Worm (Caenorhabditis elegans) whole organism, L4 larva: Measurements from ENCODE around the gene Y110A2AL.4.

ENCODE experiments used
- D1046.2 ChIP-seq: fragments of 200-800 bp; sonication (Bioruptor generic); IDR thresholded peaks from 2 replicates; pipeline ENCODE4 v1.3.6; 2022; ENCODE audit warnings: missing genetic modification characterization, missing compliant biosample characterization
- F26F4.8 ChIP-seq: fragments of 200-800 bp; sonication (Bioruptor generic); conservative IDR thresholded peaks from 2 replicates; pipeline ENCODE4 v1.3.6; 2022; ENCODE audit warnings: missing genetic modification characterization, missing compliant biosample characterization
- F37D6.2 ChIP-seq: sonication (generic microtip); optimal IDR thresholded peaks from 2 replicates; lab custom pipeline; 2016; ENCODE audit warnings: mild to moderate bottlenecking, missing genetic modification characterization, missing compliant biosample characterization
- F44E2.7 ChIP-seq: fragments of 200-800 bp; sonication (Bioruptor generic); IDR thresholded peaks from 2 replicates; pipeline ENCODE4 v2.1.2; 2022; ENCODE audit warnings: missing genetic modification characterization, missing compliant biosample characterization
- T26A8.4 ChIP-seq: fragments of 200-800 bp; sonication (Bioruptor generic); IDR thresholded peaks from 2 replicates; pipeline ENCODE4 v1.3.6; 2022; ENCODE audit warnings: missing genetic modification characterization, missing compliant biosample characterization
- Y105C5A.15 ChIP-seq: fragments of 200-800 bp; sonication (Bioruptor generic); IDR thresholded peaks from 2 replicates; pipeline ENCODE4 v1.3.6; 2022; ENCODE audit warnings: missing genetic modification characterization, missing compliant biosample characterization
- Y5F2A.4 ChIP-seq: fragments of 200-800 bp; sonication (Bioruptor generic); optimal IDR thresholded peaks from 2 replicates; lab custom pipeline; 2018; ENCODE audit warnings: mild to moderate bottlenecking, missing genetic modification characterization, missing compliant biosample characterization
- ceh-20 ChIP-seq: fragments of 200-800 bp; sonication (Bioruptor generic); IDR thresholded peaks from 2 replicates; pipeline ENCODE4 v1.3.6; 2022; ENCODE audit warnings: missing genetic modification reagents, missing genetic modification characterization, missing compliant biosample characterization
- ceh-28 ChIP-seq: fragments of 150-350 bp; optimal IDR thresholded peaks from 2 replicates; lab custom pipeline; 2014; ENCODE audit warnings: missing biosample characterization, missing genetic modification reagents, missing genetic modification characterization
- ceh-32 ChIP-seq: sonication (generic microtip); optimal IDR thresholded peaks from 2 replicates; lab custom pipeline; 2016; ENCODE audit warnings: mild to moderate bottlenecking, missing genetic modification characterization, missing compliant biosample characterization; ENCODE audit not compliant: poor library complexity
- ceh-44 ChIP-seq: fragments of 200-800 bp; sonication (Bioruptor generic); IDR thresholded peaks from 2 replicates; pipeline ENCODE4 v1.3.6; 2022; ENCODE audit warnings: missing genetic modification reagents, missing genetic modification characterization, missing compliant biosample characterization
- ceh-62 ChIP-seq: sonication (generic microtip); optimal IDR thresholded peaks from 2 replicates; lab custom pipeline; 2017; ENCODE audit warnings: missing biosample characterization, missing genetic modification characterization
- ces-1 ChIP-seq: fragments of 150-350 bp; sonication (generic microtip); optimal IDR thresholded peaks from 4 replicates; lab custom pipeline; 2014; ENCODE audit warnings: missing biosample characterization, missing genetic modification reagents, missing genetic modification characterization
- ctbp-1 ChIP-seq: fragments of 200-800 bp; sonication (Bioruptor generic); IDR thresholded peaks from 2 replicates; pipeline ENCODE4 v1.3.6; 2022; ENCODE audit warnings: missing genetic modification reagents, missing genetic modification characterization, missing compliant biosample characterization
- daf-16 ChIP-seq, 3 experiments: sonication (generic microtip); optimal IDR thresholded peaks; 2 replicates each; lab custom pipeline; 2016 to 2017; ENCODE audit warnings: missing genetic modification characterization in 3 of 3, missing genetic modification reagents in 3 of 3, mild to moderate bottlenecking in 2 of 3, missing compliant biosample characterization in 2 of 3, missing biosample characterization in 1 of 3, moderate library complexity in 1 of 3
- dmd-8 ChIP-seq: fragments of 200-800 bp; sonication (Bioruptor generic); IDR thresholded peaks from 2 replicates; pipeline ENCODE4 v1.3.6; 2022; ENCODE audit warnings: missing genetic modification characterization, missing compliant biosample characterization
- dmd-9 ChIP-seq: fragments of 200-800 bp; sonication (Bioruptor generic); IDR thresholded peaks from 2 replicates; pipeline ENCODE4 v1.3.6; 2022; ENCODE audit warnings: missing genetic modification reagents, missing genetic modification characterization, missing compliant biosample characterization
- dve-1 ChIP-seq: sonication (generic microtip); optimal IDR thresholded peaks from 2 replicates; lab custom pipeline; 2017; ENCODE audit warnings: antibody characterized with exemption, mild to moderate bottlenecking, missing genetic modification characterization, missing compliant biosample characterization; ENCODE audit not compliant: insufficient read depth
- egl-43 ChIP-seq: fragments of 200-800 bp; sonication (Bioruptor generic); IDR thresholded peaks from 2 replicates; pipeline ENCODE4 v1.3.6; 2022; ENCODE audit warnings: missing genetic modification reagents, missing genetic modification characterization, missing compliant biosample characterization
- hlh-11 ChIP-seq: fragments of 200-800 bp; sonication (Bioruptor generic); optimal IDR thresholded peaks from 2 replicates; lab custom pipeline; 2018; ENCODE audit warnings: mild to moderate bottlenecking, missing genetic modification characterization, missing compliant biosample characterization
- lin-1 ChIP-seq: fragments of 200-800 bp; sonication (Bioruptor generic); IDR thresholded peaks from 2 replicates; pipeline ENCODE4 v1.3.6; 2022; ENCODE audit warnings: missing genetic modification reagents, missing genetic modification characterization, missing compliant biosample characterization
- lin-13 ChIP-seq: fragments of 150-350 bp; optimal IDR thresholded peaks from 2 replicates; lab custom pipeline; 2014; ENCODE audit warnings: missing biosample characterization, missing genetic modification reagents, missing genetic modification characterization
- lin-15B ChIP-seq: fragments of 150-350 bp; sonication (generic microtip); optimal IDR thresholded peaks from 3 replicates; lab custom pipeline; 2014; ENCODE audit warnings: missing biosample characterization, missing genetic modification characterization
- lin-29 ChIP-seq: fragments of 200-800 bp; sonication (Bioruptor generic); IDR thresholded peaks from 2 replicates; pipeline ENCODE4 v1.3.6; 2022; ENCODE audit warnings: missing genetic modification reagents, missing genetic modification characterization, missing compliant biosample characterization
- lir-3 ChIP-seq: sonication (generic microtip); optimal IDR thresholded peaks from 2 replicates; lab custom pipeline; 2016; ENCODE audit warnings: mild to moderate bottlenecking, missing genetic modification characterization, missing compliant biosample characterization
- lsy-2 ChIP-seq, 2 experiments: fragments of 150-350 bp in 1 of 2; sonication (generic microtip) in 1 of 2; optimal IDR thresholded peaks; 2 replicates each; lab custom pipeline; 2014 to 2017; ENCODE audit warnings: missing biosample characterization in 2 of 2, missing genetic modification characterization in 2 of 2
- madf-5 ChIP-seq, 2 experiments: fragments of 200-800 bp; sonication (Bioruptor generic); IDR thresholded peaks; 2 replicates each; pipeline ENCODE4 v1.3.6; 2022; ENCODE audit warnings: missing compliant biosample characterization in 2 of 2, missing genetic modification characterization in 2 of 2
- mdt-29 ChIP-seq: fragments of 200-800 bp; sonication (Bioruptor generic); IDR thresholded peaks from 2 replicates; pipeline ENCODE4 v1.3.6; 2022; ENCODE audit warnings: missing genetic modification reagents, missing genetic modification characterization, missing compliant biosample characterization
- mes-2 ChIP-seq: sonication (generic microtip); optimal IDR thresholded peaks from 2 replicates; lab custom pipeline; 2016; ENCODE audit warnings: missing genotype, mild to moderate bottlenecking, missing genetic modification characterization, missing compliant biosample characterization; ENCODE audit not compliant: poor library complexity, severe bottlenecking
- nhr-102 ChIP-seq: sonication (generic microtip); optimal IDR thresholded peaks from 2 replicates; lab custom pipeline; 2016; ENCODE audit warnings: mild to moderate bottlenecking, missing genetic modification characterization, moderate library complexity, missing compliant biosample characterization
- nhr-111 ChIP-seq: fragments of 200-800 bp; sonication (Bioruptor generic); optimal IDR thresholded peaks from 2 replicates; lab custom pipeline; 2018; ENCODE audit warnings: mild to moderate bottlenecking, missing genetic modification characterization, missing compliant biosample characterization
- nhr-28 ChIP-seq: fragments of 150-350 bp; optimal IDR thresholded peaks from 2 replicates; lab custom pipeline; 2014; ENCODE audit warnings: missing biosample characterization, missing genetic modification characterization
- nhr-6 ChIP-seq: fragments of 150-350 bp; optimal IDR thresholded peaks from 2 replicates; lab custom pipeline; 2014; ENCODE audit warnings: missing biosample characterization, missing genetic modification characterization
- nhr-77 ChIP-seq: fragments of 150-350 bp; optimal IDR thresholded peaks from 2 replicates; lab custom pipeline; 2014; ENCODE audit warnings: missing biosample characterization, missing genetic modification characterization
- pha-4 ChIP-seq, 2 experiments: fragments of 150-350 bp in 1 of 2; fragments of 200-800 bp in 1 of 2; sonication (Bioruptor generic) in 1 of 2; IDR thresholded peaks in 1 of 2; optimal IDR thresholded peaks in 1 of 2; 2 replicates each; pipeline versions ENCODE4 v1.3.6 to Lab custom; 2014 to 2022; ENCODE audit warnings: missing genetic modification characterization in 2 of 2, missing genetic modification reagents in 2 of 2, missing biosample characterization in 1 of 2, missing compliant biosample characterization in 1 of 2
- php-3 ChIP-seq: fragments of 200-800 bp; sonication (Bioruptor generic); IDR thresholded peaks from 2 replicates; pipeline ENCODE4 v1.3.6; 2022; ENCODE audit warnings: missing genetic modification reagents, missing genetic modification characterization, missing compliant biosample characterization
- rbr-2 ChIP-seq: sonication (generic microtip); optimal IDR thresholded peaks from 2 replicates; lab custom pipeline; 2016; ENCODE audit warnings: missing genotype, missing genetic modification characterization, missing compliant biosample characterization
- saeg-2 ChIP-seq: fragments of 200-800 bp; sonication (Bioruptor generic); IDR thresholded peaks from 2 replicates; pipeline ENCODE4 v1.3.6; 2022; ENCODE audit warnings: missing genetic modification reagents, missing genetic modification characterization, missing compliant biosample characterization
- sdz-12 ChIP-seq: fragments of 200-800 bp; sonication (Bioruptor generic); optimal IDR thresholded peaks from 2 replicates; lab custom pipeline; 2018; ENCODE audit warnings: mild to moderate bottlenecking, missing genetic modification characterization, missing compliant biosample characterization
- set-16 ChIP-seq: fragments of 200-800 bp; sonication (Bioruptor generic); IDR thresholded peaks from 2 replicates; pipeline ENCODE4 v1.3.6; 2022; ENCODE audit warnings: missing genetic modification reagents, missing genetic modification characterization, missing compliant biosample characterization
- snpc-1.2 ChIP-seq: fragments of 200-800 bp; sonication (Bioruptor generic); IDR thresholded peaks from 2 replicates; pipeline ENCODE4 v1.3.6; 2022; ENCODE audit warnings: missing genetic modification reagents, missing genetic modification characterization, missing compliant biosample characterization
- snpc-4 ChIP-seq: fragments of 150-350 bp; optimal IDR thresholded peaks from 2 replicates; lab custom pipeline; 2014; ENCODE audit warnings: missing biosample characterization, missing genetic modification characterization
- tra-1 ChIP-seq: fragments of 200-800 bp; sonication (Bioruptor generic); IDR thresholded peaks from 2 replicates; pipeline ENCODE4 v1.3.6; 2022; ENCODE audit warnings: missing genetic modification reagents, missing genetic modification characterization, missing compliant biosample characterization
- unc-62 ChIP-seq, 3 experiments: fragments of 150-350 bp in 1 of 3; sonication (generic microtip); optimal IDR thresholded peaks in 2 of 3; peaks in 1 of 3; 1 replicate in 1 of 3; 2 replicates in 2 of 3; lab custom pipeline; 2014 to 2017; ENCODE audit warnings: missing biosample characterization in 3 of 3, missing genetic modification characterization in 3 of 3, missing genetic modification reagents in 3 of 3, missing genotype in 1 of 3
- ztf-11 ChIP-seq: fragments of 150-350 bp; optimal IDR thresholded peaks from 2 replicates; lab custom pipeline; 2014; ENCODE audit warnings: missing biosample characterization, missing genetic modification characterization
- ztf-7 ChIP-seq: fragments of 150-350 bp; optimal IDR thresholded peaks from 2 replicates; lab custom pipeline; 2014; ENCODE audit warnings: missing biosample characterization, missing genetic modification characterization

Y110A2AL.4 gene

DNA sequence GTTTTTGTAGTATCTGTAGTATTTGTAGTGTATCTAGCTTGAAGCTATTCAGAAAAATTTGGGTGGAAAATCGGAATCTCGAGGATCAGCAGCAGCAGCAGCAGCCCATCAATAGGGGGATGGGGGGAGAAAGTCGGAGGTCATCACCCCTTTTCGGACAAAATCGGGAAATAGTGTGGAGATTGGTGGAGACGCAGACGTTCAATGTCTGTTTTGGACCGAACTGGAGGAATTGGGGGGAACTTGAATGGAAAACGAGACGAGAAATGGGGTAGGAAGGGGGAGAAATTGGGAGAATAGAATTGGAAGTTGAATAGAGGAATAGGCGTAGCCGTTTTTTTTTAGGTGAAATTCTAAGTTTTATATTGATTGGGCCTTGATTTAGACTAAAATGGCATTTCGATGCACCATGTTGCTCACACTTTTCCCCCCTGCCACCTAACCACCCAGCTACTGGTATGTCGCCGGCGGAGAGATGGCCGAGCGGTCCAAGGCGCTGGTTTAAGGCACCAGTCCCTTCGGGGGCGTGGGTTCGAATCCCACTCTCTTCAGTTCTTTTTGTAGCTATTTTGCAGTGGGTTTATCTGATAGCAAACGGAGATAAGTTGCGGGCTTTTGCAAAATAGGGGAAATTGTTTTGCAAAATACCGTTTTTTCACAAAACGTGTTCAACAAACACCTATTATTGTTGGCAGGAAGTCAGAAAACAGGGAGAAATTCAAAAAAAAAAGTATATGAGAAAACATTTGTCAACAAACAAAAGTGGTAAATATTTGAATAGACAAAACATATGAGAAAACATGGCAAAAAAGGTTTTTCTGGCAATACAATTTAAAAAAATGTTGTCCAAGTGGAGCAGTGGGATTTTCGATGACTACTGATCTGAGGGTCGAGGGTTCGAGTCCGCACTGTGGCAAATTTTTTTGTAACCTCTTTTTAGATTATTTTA lies 21.0 kb downstream of the Y110A2AL.4 start:
- TF ChIP-seq ctbp-1 (no peak), lsy-2 (tag; optimal IDR thresholded peaks at IDR 0.05; lab: Kevin White, UChicago) (no peak), unc-62 (GFP tag; optimal IDR thresholded peaks at IDR 0.05 in 1 of 2; lab: Kevin White, UChicago) (peak in 1 of 2 experiments; percentile 42), unc-62 (tag; optimal IDR thresholded peaks at IDR 0.05; lab: Kevin White, UChicago) (no peak), lin-1 (GFP tag; lab: Robert Waterston, UW) (0 out of 2 replicates have a peak, but pooled peaks have one; percentile 37), ceh-28 (tag; lab: Kevin White, UChicago) (no peak), nhr-6 (no peak), ztf-7 (tag; lab: Kevin White, UChicago) (no peak), Y105C5A.15 (GFP tag; lab: Robert Waterston, UW) (0 out of 2 replicates have a peak, but pooled peaks have one; percentile 65), dmd-9 (GFP tag; lab: Robert Waterston, UW) (no peak), Y5F2A.4 (GFP tag; lab: Kevin White, UChicago) (no peak), lin-15B (tag; lab: Kevin White, UChicago) (no peak), lin-29 (no peak), ztf-11 (tag; lab: Kevin White, UChicago) (no peak), mdt-29 (peak; percentile 25; the same call in 1 of the 2 replicates), F37D6.2 (tag; lab: Kevin White, UChicago) (no peak), lir-3 (tag; lab: Kevin White, UChicago) (no peak), nhr-102 (peak; percentile 36), ceh-32 (no peak), ceh-20 (no peak), ceh-44 (GFP tag; lab: Robert Waterston, UW) (no peak), F26F4.8 (GFP tag; lab: Robert Waterston, UW) (peak; percentile 53; the same call in 1 of the 2 replicates), nhr-28 (tag; lab: Kevin White, UChicago) (peak; percentile 29), sdz-12 (GFP tag; lab: Kevin White, UChicago) (no peak), ces-1 (no peak), daf-16 (GFP tag; optimal IDR thresholded peaks at IDR 0.05; lab: Kevin White, UChicago) (peak in 1 of 2 experiments; percentile 26), daf-16 (tag; optimal IDR thresholded peaks at IDR 0.05; lab: Kevin White, UChicago) (peak; percentile 2), tra-1 (GFP tag; lab: Robert Waterston, UW) (0 out of 2 replicates have a peak, but pooled peaks have one; percentile 40), mes-2 (tag; lab: Kevin White, UChicago) (peak; percentile 5), dmd-8 (GFP tag; lab: Robert Waterston, UW) (peak; percentile 79; the same call in 1 of the 2 replicates), rbr-2 (tag; lab: Kevin White, UChicago) (no peak), snpc-4 (tag; lab: Kevin White, UChicago) (no peak), php-3 (0 out of 2 replicates have a peak, but pooled peaks have one; percentile 30), snpc-1.2 (GFP tag; lab: Robert Waterston, UW) (no peak), ceh-62 (no peak), T26A8.4 (GFP tag; lab: Robert Waterston, UW) (0 out of 2 replicates have a peak, but pooled peaks have one; percentile 28), saeg-2 (no peak), set-16 (GFP tag; lab: Robert Waterston, UW) (peak; percentile 54), madf-5 (GFP tag; IDR thresholded peaks at IDR 0.05; lab: Robert Waterston, UW) (0 out of 4 replicates have a peak, but pooled peaks have one; percentile 37 to 53), dve-1 (tag; lab: Kevin White, UChicago) (no peak), pha-4 (GFP tag; IDR thresholded peaks at IDR 0.05; lab: Robert Waterston, UW) (peak; percentile 65; the same call in 1 of the 2 replicates), pha-4 (tag; optimal IDR thresholded peaks at IDR 0.05; lab: Kevin White, UChicago) (no peak), egl-43 (GFP tag; lab: Robert Waterston, UW) (peak; percentile 90), hlh-11 (peak; percentile 1), nhr-111 (GFP tag; lab: Kevin White, UChicago) (peak; percentile 3), nhr-77 (tag; lab: Kevin White, UChicago) (no peak), F44E2.7 (no peak), lin-13 (GFP tag; lab: Kevin White, UChicago) (no peak), D1046.2 (GFP tag; lab: Robert Waterston, UW) (0 out of 2 replicates have a peak, but pooled peaks have one; percentile 46)
